Fruit fly (Drosophila melanogaster) whole organism, embryonic: Measurements from ENCODE around the gene Ccz1.

Source experiments
- Bdp1 ChIP-seq: fragments of 200-800 bp; sonication (Bioruptor generic); optimal IDR thresholded peaks from 3 replicates; lab custom pipeline; 2016; ENCODE audit warnings: missing biosample characterization, missing genetic modification characterization
- CG12942 ChIP-seq: fragments of 200-800 bp; sonication (Bioruptor generic); optimal IDR thresholded peaks from 3 replicates; lab custom pipeline; 2016; ENCODE audit warnings: missing biosample characterization, missing genetic modification characterization
- CG13296 ChIP-seq: fragments of 200-800 bp; sonication (Bioruptor generic); optimal IDR thresholded peaks from 3 replicates; lab custom pipeline; 2018; ENCODE audit warnings: missing biosample characterization, mild to moderate bottlenecking, missing genetic modification characterization
- CG13424 ChIP-seq: fragments of 200-800 bp; sonication (Bioruptor generic); optimal IDR thresholded peaks from 2 replicates; lab custom pipeline; 2019; ENCODE audit warnings: missing biosample characterization, mild to moderate bottlenecking, missing genetic modification characterization, moderate library complexity
- CG15011 ChIP-seq: fragments of 200-800 bp; sonication (Bioruptor generic); optimal IDR thresholded peaks from 3 replicates; lab custom pipeline; 2018; ENCODE audit warnings: missing biosample characterization, mild to moderate bottlenecking, missing genetic modification characterization
- CG15073 ChIP-seq: fragments of 200-800 bp; sonication (Bioruptor generic); optimal IDR thresholded peaks from 2 replicates; lab custom pipeline; 2016; ENCODE audit warnings: missing biosample characterization, missing genetic modification characterization
- CG16779 ChIP-seq: fragments of 200-800 bp; sonication (Bioruptor generic); IDR thresholded peaks from 2 replicates; pipeline ENCODE4 v1.3.6; 2022; ENCODE audit warnings: missing biosample characterization, missing genetic modification characterization
- CG16863 ChIP-seq: fragments of 200-800 bp; sonication (Bioruptor generic); optimal IDR thresholded peaks from 3 replicates; lab custom pipeline; 2016; ENCODE audit warnings: missing biosample characterization, missing genetic modification characterization
- CG17568 ChIP-seq: fragments of 200-800 bp; sonication (Bioruptor generic); optimal IDR thresholded peaks from 2 replicates; lab custom pipeline; 2018; ENCODE audit warnings: missing biosample characterization, mild to moderate bottlenecking, missing genetic modification characterization, moderate library complexity
- CG1832 ChIP-seq: fragments of 200-800 bp; sonication (Bioruptor generic); optimal IDR thresholded peaks from 2 replicates; lab custom pipeline; 2017; ENCODE audit warnings: missing biosample characterization, mild to moderate bottlenecking, missing genetic modification characterization, inconsistent platforms
- CG30431 ChIP-seq: fragments of 200-800 bp; sonication (Bioruptor generic); optimal IDR thresholded peaks from 2 replicates; lab custom pipeline; 2017; ENCODE audit warnings: missing biosample characterization, missing genetic modification characterization
- CG3065 ChIP-seq: fragments of 200-800 bp; sonication (Bioruptor generic); optimal IDR thresholded peaks from 2 replicates; lab custom pipeline; 2016; ENCODE audit warnings: missing biosample characterization, missing genetic modification characterization
- CG31224 ChIP-seq: fragments of 200-800 bp; sonication (Bioruptor generic); IDR thresholded peaks from 2 replicates; pipeline ENCODE4 v1.3.6; 2022; ENCODE audit warnings: missing biosample characterization, missing genetic modification characterization
- CG31388 ChIP-seq: fragments of 200-800 bp; sonication (Bioruptor generic); optimal IDR thresholded peaks from 2 replicates; lab custom pipeline; 2016; ENCODE audit warnings: missing biosample characterization, missing genetic modification characterization
- CG3163 ChIP-seq: fragments of 200-800 bp; sonication (Bioruptor generic); optimal IDR thresholded peaks from 3 replicates; lab custom pipeline; 2016; ENCODE audit warnings: missing biosample characterization, missing genetic modification characterization
- CG3995 ChIP-seq: fragments of 200-800 bp; sonication (Bioruptor generic); optimal IDR thresholded peaks from 3 replicates; lab custom pipeline; 2016; ENCODE audit warnings: missing biosample characterization, missing genetic modification characterization
- CG4282 ChIP-seq: fragments of 200-800 bp; sonication (Bioruptor generic); optimal IDR thresholded peaks from 2 replicates; lab custom pipeline; 2016; ENCODE audit warnings: missing biosample characterization, missing genetic modification characterization
- CG8388 ChIP-seq: fragments of 200-800 bp; sonication (Bioruptor generic); optimal IDR thresholded peaks from 2 replicates; lab custom pipeline; 2019; ENCODE audit warnings: missing biosample characterization, mild to moderate bottlenecking, missing genetic modification characterization, moderate library complexity
- CG8765 ChIP-seq: fragments of 200-800 bp; sonication (Bioruptor generic); IDR thresholded peaks from 2 replicates; pipeline ENCODE4 v1.3.6; 2022; ENCODE audit warnings: missing biosample characterization, missing genetic modification characterization
- Dek ChIP-seq: fragments of 200-800 bp; sonication (Bioruptor generic); optimal IDR thresholded peaks from 3 replicates; lab custom pipeline; 2019; ENCODE audit warnings: missing biosample characterization, mild to moderate bottlenecking, missing genetic modification characterization, moderate library complexity
- Ets97D ChIP-seq: fragments of 200-800 bp; sonication (Bioruptor generic); optimal IDR thresholded peaks from 3 replicates; lab custom pipeline; 2016; ENCODE audit warnings: missing biosample characterization, missing genetic modification characterization
- Hr39 ChIP-seq: fragments of >200 bp; optimal IDR thresholded peaks from 2 replicates; lab custom pipeline; 2017
- Hsf ChIP-seq: fragments of 200-800 bp; sonication (Bioruptor generic); optimal IDR thresholded peaks from 3 replicates; lab custom pipeline; 2016; ENCODE audit warnings: missing biosample characterization, missing genetic modification characterization
- MBD-R2 ChIP-seq: fragments of 200-800 bp; sonication (Bioruptor generic); IDR thresholded peaks from 2 replicates; pipeline ENCODE4 v1.3.6; 2022; ENCODE audit warnings: missing biosample characterization, missing genetic modification characterization
- Mad ChIP-seq: fragments of 200-800 bp; sonication (Bioruptor generic); optimal IDR thresholded peaks from 2 replicates; lab custom pipeline; 2016; ENCODE audit warnings: missing biosample characterization, missing genetic modification characterization
- Myb ChIP-seq: fragments of 200-800 bp; sonication (Bioruptor generic); optimal IDR thresholded peaks from 2 replicates; lab custom pipeline; 2016; ENCODE audit warnings: missing biosample characterization, missing genetic modification characterization
- NFAT ChIP-seq: fragments of 200-800 bp; sonication (Bioruptor generic); IDR thresholded peaks from 2 replicates; pipeline ENCODE4 v1.3.6; 2022; ENCODE audit warnings: missing biosample characterization, missing genetic modification characterization
- Nf-YC ChIP-seq: fragments of 200-800 bp; optimal IDR thresholded peaks from 3 replicates; lab custom pipeline; 2019; ENCODE audit warnings: missing biosample characterization, mild to moderate bottlenecking, missing genetic modification characterization, moderate library complexity
- PHDP ChIP-seq: fragments of 200-800 bp; sonication (Bioruptor generic); optimal IDR thresholded peaks from 3 replicates; lab custom pipeline; 2018; ENCODE audit warnings: missing biosample characterization, mild to moderate bottlenecking, missing genetic modification characterization, moderate library complexity
- Rfx ChIP-seq: fragments of 200-800 bp; sonication (Bioruptor generic); IDR thresholded peaks from 2 replicates; pipeline ENCODE4 v1.3.6; 2022; ENCODE audit warnings: missing biosample characterization, missing genetic modification characterization
- Sin3A ChIP-seq: fragments of >200 bp; optimal IDR thresholded peaks from 2 replicates; lab custom pipeline; 2018
- YL-1 ChIP-seq: fragments of 200-800 bp; sonication (Bioruptor generic); optimal IDR thresholded peaks from 3 replicates; lab custom pipeline; 2017; ENCODE audit warnings: missing biosample characterization, mild to moderate bottlenecking, missing genetic modification characterization
- ase ChIP-seq: fragments of 200-800 bp; sonication (Bioruptor generic); IDR thresholded peaks from 3 replicates; pipeline ENCODE4 v1.3.6; 2022; ENCODE audit warnings: missing biosample characterization, missing genetic modification characterization
- chinmo ChIP-seq: fragments of 200-800 bp; sonication (Bioruptor generic); IDR thresholded peaks from 4 replicates; pipeline ENCODE4 v1.3.6; 2022; ENCODE audit warnings: missing biosample characterization, missing genetic modification characterization; ENCODE audit not compliant: partially characterized antibody
- dm ChIP-seq: fragments of 200-800 bp; sonication (Bioruptor generic); optimal IDR thresholded peaks from 3 replicates; lab custom pipeline; 2016; ENCODE audit warnings: missing biosample characterization, missing genetic modification characterization
- dmrt99B ChIP-seq: fragments of 200-800 bp; sonication (Bioruptor generic); optimal IDR thresholded peaks from 2 replicates; lab custom pipeline; 2018; ENCODE audit warnings: missing biosample characterization, mild to moderate bottlenecking, missing genetic modification characterization, moderate library complexity
- gsb-n ChIP-seq: fragments of 200-800 bp; sonication (Bioruptor generic); optimal IDR thresholded peaks from 3 replicates; lab custom pipeline; 2018; ENCODE audit warnings: missing biosample characterization, mild to moderate bottlenecking, missing genetic modification characterization
- maf-S ChIP-seq: fragments of 200-800 bp; sonication (Bioruptor generic); optimal IDR thresholded peaks from 2 replicates; lab custom pipeline; 2016; ENCODE audit warnings: missing biosample characterization, missing genetic modification characterization
- nerfin-2 ChIP-seq: fragments of 200-800 bp; sonication (Bioruptor generic); IDR thresholded peaks from 2 replicates; pipeline ENCODE4 v1.3.6; 2022; ENCODE audit warnings: missing biosample characterization, missing genetic modification characterization; ENCODE audit not compliant: partially characterized antibody
- nmo ChIP-seq: fragments of 200-800 bp; sonication (Bioruptor generic); optimal IDR thresholded peaks from 2 replicates; lab custom pipeline; 2018; ENCODE audit warnings: missing biosample characterization, mild to moderate bottlenecking, missing genetic modification characterization, moderate library complexity
- run ChIP-seq: fragments of 200-800 bp; sonication (Bioruptor generic); optimal IDR thresholded peaks from 3 replicates; lab custom pipeline; 2018; ENCODE audit warnings: missing biosample characterization, mild to moderate bottlenecking, missing genetic modification characterization
- sim ChIP-seq: fragments of 200-800 bp; sonication (Bioruptor generic); IDR thresholded peaks from 2 replicates; pipeline ENCODE4 v1.3.6; 2022; ENCODE audit warnings: missing biosample characterization, missing genetic modification characterization
- sisA ChIP-seq: fragments of 200-800 bp; sonication (Bioruptor generic); IDR thresholded peaks from 2 replicates; pipeline ENCODE4 v1.3.6; 2022; ENCODE audit warnings: missing biosample characterization, missing genetic modification characterization
- sna ChIP-seq: fragments of 200-800 bp; sonication (Bioruptor generic); IDR thresholded peaks from 2 replicates; pipeline ENCODE4 v1.3.6; 2022; ENCODE audit warnings: missing biosample characterization, missing genetic modification characterization; ENCODE audit not compliant: partially characterized antibody
- sr ChIP-seq: fragments of 200-800 bp; sonication (Bioruptor generic); IDR thresholded peaks from 3 replicates; pipeline ENCODE4 v1.3.6; 2022; ENCODE audit warnings: missing biosample characterization, missing genetic modification characterization
- tx ChIP-seq: fragments of 200-800 bp; sonication (Bioruptor generic); optimal IDR thresholded peaks from 2 replicates; lab custom pipeline; 2016; ENCODE audit warnings: missing biosample characterization, missing genetic modification characterization
- usp ChIP-seq: fragments of >200 bp; optimal IDR thresholded peaks from 2 replicates; lab custom pipeline; 2017; ENCODE audit warnings: missing biosample characterization, missing genetic modification characterization
- wor ChIP-seq: fragments of 200-800 bp; sonication (Bioruptor generic); IDR thresholded peaks from 2 replicates; pipeline ENCODE4 v1.3.6; 2022; ENCODE audit warnings: missing biosample characterization, missing genetic modification characterization
- zen ChIP-seq: fragments of 200-800 bp; sonication (Bioruptor generic); optimal IDR thresholded peaks from 3 replicates; lab custom pipeline; 2018; ENCODE audit warnings: missing biosample characterization, mild to moderate bottlenecking, missing genetic modification characterization, moderate library complexity
- zen2 ChIP-seq: fragments of 200-800 bp; sonication (Bioruptor generic); IDR thresholded peaks from 3 replicates; pipeline ENCODE4 v1.3.6; 2022; ENCODE audit warnings: missing biosample characterization, missing genetic modification characterization; ENCODE audit not compliant: partially characterized antibody

The Ccz1 gene

dm6 chr3L:3862504-3863380 lies 36.2 kb downstream of the Ccz1 start (continued):
- no peak for TF ChIP-seq Hr39 (lab: Kevin White, UChicago)
- TF ChIP-seq ase (GFP tag; lab: Robert Waterston, UW) = no peak
- peak; percentile 60 for TF ChIP-seq tx
- peak; percentile 73 for TF ChIP-seq CG13424 (tag; lab: Kevin White, UChicago)
- peak; percentile 39 for TF ChIP-seq Bdp1 (GFP tag; lab: Kevin White, UChicago)
- TF ChIP-seq CG13296 (GFP tag; lab: Kevin White, UChicago) = no peak
- TF ChIP-seq wor (GFP tag; lab: Robert Waterston, UW) = 0 out of 2 replicates have a peak, but pooled peaks have one; percentile 19
- no peak for TF ChIP-seq CG1832 (GFP tag; lab: Kevin White, UChicago)
- peak; percentile 28 for TF ChIP-seq Mad
- TF ChIP-seq CG31224 (GFP tag; lab: Robert Waterston, UW) = no peak
- no peak for TF ChIP-seq YL-1 (GFP tag; lab: Kevin White, UChicago)
- no peak for TF ChIP-seq CG31388
- no peak for TF ChIP-seq CG4282 (GFP tag; lab: Kevin White, UChicago)
- TF ChIP-seq dm (GFP tag; lab: Kevin White, UChicago) = peak; percentile 54
- peak; percentile 85 for TF ChIP-seq nmo (GFP tag; lab: Kevin White, UChicago)
- TF ChIP-seq sna = no peak
- TF ChIP-seq CG16863 (GFP tag; lab: Kevin White, UChicago) = peak; percentile 77
- TF ChIP-seq sr = no peak
- TF ChIP-seq Nf-YC (tag; lab: Kevin White, UChicago) = no peak
- no peak for TF ChIP-seq usp
- no peak for TF ChIP-seq zen2 (GFP tag; lab: Robert Waterston, UW)
- TF ChIP-seq Rfx (GFP tag; lab: Robert Waterston, UW) = 0 out of 2 replicates have a peak, but pooled peaks have one; percentile 15
- peak; percentile 69 for TF ChIP-seq dmrt99B (tag; lab: Kevin White, UChicago)
- peak; percentile 78 for TF ChIP-seq zen (tag; lab: Kevin White, UChicago)
- no peak for TF ChIP-seq nerfin-2
- TF ChIP-seq CG17568 (GFP tag; lab: Kevin White, UChicago) = peak; percentile 38
- TF ChIP-seq CG3065 (GFP tag; lab: Kevin White, UChicago) = peak; percentile 32
- TF ChIP-seq CG30431 (GFP tag; lab: Kevin White, UChicago) = peak; percentile 49
- peak; percentile 37; the same call in 1 of the 2 replicates for TF ChIP-seq sim (GFP tag; lab: Robert Waterston, UW)
- peak; percentile 63 for TF ChIP-seq PHDP
- TF ChIP-seq CG12942 (GFP tag; lab: Kevin White, UChicago) = peak; percentile 11
- peak; percentile 3 for TF ChIP-seq CG15011 (GFP tag; lab: Kevin White, UChicago)
- no peak for TF ChIP-seq run (tag; lab: Kevin White, UChicago)
- no peak for TF ChIP-seq CG16779
- TF ChIP-seq CG8388 = peak; percentile 52
- no peak for TF ChIP-seq Dek (tag; lab: Kevin White, UChicago)
- TF ChIP-seq gsb-n (tag; lab: Kevin White, UChicago) = peak; percentile 61
- peak; percentile 22 for TF ChIP-seq CG8765 (GFP tag; lab: Robert Waterston, UW)
- no peak for TF ChIP-seq CG3995 (GFP tag; lab: Kevin White, UChicago)
- no peak for TF ChIP-seq Myb (GFP tag; lab: Kevin White, UChicago)
- no peak for TF ChIP-seq Sin3A (lab: Kevin White, UChicago)
- TF ChIP-seq chinmo = no peak
- TF ChIP-seq CG3163 (GFP tag; lab: Kevin White, UChicago) = no peak
- no peak for TF ChIP-seq MBD-R2 (GFP tag; lab: Robert Waterston, UW)
- no peak for TF ChIP-seq CG15073 (GFP tag; lab: Kevin White, UChicago)
- peak; percentile 77 for TF ChIP-seq Hsf (GFP tag; lab: Kevin White, UChicago)
- TF ChIP-seq Ets97D (GFP tag; lab: Kevin White, UChicago) = no peak
- TF ChIP-seq NFAT = no peak
- peak; percentile 69 for TF ChIP-seq sisA (GFP tag; lab: Robert Waterston, UW)
- peak; percentile 31 for TF ChIP-seq maf-S
